Fruit fly (Drosophila melanogaster): Measurements from ENCODE around the gene CG14443.

The CG14443 gene

dm6 chrX:6678635-6679501 lies 45.1 kb downstream of the CG14443 start, which contains the start of gene ND-ASHI (continued):
- peak; percentile 98 for TF ChIP-seq lab (GFP tag; optimal IDR thresholded peaks at IDR 0.05)
- peak; percentile 66 for TF ChIP-seq CTCF (GFP tag; optimal IDR thresholded peaks at IDR 0.05)
- peak; percentile 92 for TF ChIP-seq CG17612 (GFP tag; IDR thresholded peaks at IDR 0.05)
- no peak for TF ChIP-seq CG2129 (GFP tag; IDR thresholded peaks at IDR 0.05; ENCODE audit: partially characterized antibody)
- TF ChIP-seq gsb (GFP tag; IDR thresholded peaks at IDR 0.05), result peak; percentile 91
- TF ChIP-seq CG7357 (GFP tag; IDR thresholded peaks at IDR 0.05), result peak; percentile 86
- TF ChIP-seq prd (optimal IDR thresholded peaks at IDR 0.05), result no peak
- peak; percentile 96 for TF ChIP-seq prd (GFP tag; IDR thresholded peaks at IDR 0.05)
- TF ChIP-seq gro (GFP tag; optimal IDR thresholded peaks at IDR 0.05), result peak; percentile 97
- peak; percentile 93 to 94 for TF ChIP-seq bsh (GFP tag; optimal IDR thresholded peaks at IDR 0.05)
- TF ChIP-seq Dll (GFP tag; IDR thresholded peaks at IDR 0.05; ENCODE audit: partially characterized antibody), result no peak
- peak; percentile 85 for TF ChIP-seq CG4617 (GFP tag; optimal IDR thresholded peaks at IDR 0.05; ENCODE audit: borderline replicate concordance)
- peak; percentile 90 for TF ChIP-seq Hr3 (GFP tag; optimal IDR thresholded peaks at IDR 0.05)
- TF ChIP-seq CG11247 (GFP tag; IDR thresholded peaks at IDR 0.05), result peak; percentile 97
- TF ChIP-seq Spps (tag; optimal IDR thresholded peaks at IDR 0.05), result peak; percentile 82
- no peak for TF ChIP-seq HLHmδ (GFP tag; optimal IDR thresholded peaks at IDR 0.05)
- peak; percentile 96 for TF ChIP-seq Ada2b (GFP tag; IDR thresholded peaks at IDR 0.05)
- TF ChIP-seq peb (GFP tag; IDR thresholded peaks at IDR 0.05), result peak; percentile 90
- TF ChIP-seq toy (GFP tag; IDR thresholded peaks at IDR 0.05), result peak; percentile 94
- TF ChIP-seq H15 (GFP tag; IDR thresholded peaks at IDR 0.05), result peak; percentile 90
- peak; percentile 92 for TF ChIP-seq Oaz (GFP tag; IDR thresholded peaks at IDR 0.05)
- peak; percentile 95 for TF ChIP-seq Hsf (GFP tag; optimal IDR thresholded peaks at IDR 0.05)
- no peak for TF ChIP-seq eve (GFP tag; optimal IDR thresholded peaks at IDR 0.05)
- peak; percentile 97 for TF ChIP-seq CG7839 (tag; optimal IDR thresholded peaks at IDR 0.05)
- no peak for TF ChIP-seq CG9797 (GFP tag; optimal IDR thresholded peaks at IDR 0.05)
- peak; percentile 99 for TF ChIP-seq vvl (GFP tag; IDR thresholded peaks at IDR 0.05)
- peak; percentile 86 for TF ChIP-seq repo (GFP tag; optimal IDR thresholded peaks at IDR 0.05)
- no peak for TF ChIP-seq vnd (GFP tag; IDR thresholded peaks at IDR 0.05; ENCODE audit: partially characterized antibody)
- TF ChIP-seq nerfin-1 (tag; optimal IDR thresholded peaks at IDR 0.05), result peak; percentile 83
- peak; percentile 94 for TF ChIP-seq E2f1 (GFP tag; IDR thresholded peaks at IDR 0.05)
- peak; percentile 92 for TF ChIP-seq CG11504 (tag; optimal IDR thresholded peaks at IDR 0.05)
- TF ChIP-seq Tbp (GFP tag; optimal IDR thresholded peaks at IDR 0.05), result no peak
- peak; percentile 94 for TF ChIP-seq Ptx1 (GFP tag; IDR thresholded peaks at IDR 0.05)
- TF ChIP-seq CG17802 (tag; optimal IDR thresholded peaks at IDR 0.05), result peak; percentile 74
- TF ChIP-seq ase (GFP tag; IDR thresholded peaks at IDR 0.05), result peak; percentile 91
- peak; percentile 70 for TF ChIP-seq trem (tag; optimal IDR thresholded peaks at IDR 0.05)
- peak; percentile 73 for TF ChIP-seq CG10462 (GFP tag; optimal IDR thresholded peaks at IDR 0.05)
- TF ChIP-seq Jarid2 (GFP tag; optimal IDR thresholded peaks at IDR 0.05), result no peak
- TF ChIP-seq Gsc (GFP tag; IDR thresholded peaks at IDR 0.05), result peak; percentile 84
- peak; percentile 93 for TF ChIP-seq CG13775 (GFP tag; optimal IDR thresholded peaks at IDR 0.05)
- no peak for TF ChIP-seq Stat92E (GFP tag; optimal IDR thresholded peaks at IDR 0.05)
- peak; percentile 89 for TF ChIP-seq ab (GFP tag; optimal IDR thresholded peaks at IDR 0.05)
- peak; percentile 71 for TF ChIP-seq Nf-YC (tag; optimal IDR thresholded peaks at IDR 0.05)
- peak; percentile 90 for TF ChIP-seq sr (GFP tag; IDR thresholded peaks at IDR 0.05)
- peak; percentile 98 for TF ChIP-seq Rfx (GFP tag; IDR thresholded peaks at IDR 0.05)
- peak; percentile 97 for TF ChIP-seq CG12071 (GFP tag; optimal IDR thresholded peaks at IDR 0.05)
- peak; percentile 73 for TF ChIP-seq CG12236 (GFP tag; optimal IDR thresholded peaks at IDR 0.05)
- peak; percentile 87 for TF ChIP-seq CG10654 (GFP tag; optimal IDR thresholded peaks at IDR 0.05)
- peak; percentile 91 for TF ChIP-seq klu (GFP tag; IDR thresholded peaks at IDR 0.05)
- TF ChIP-seq bigmax (GFP tag; optimal IDR thresholded peaks at IDR 0.05), result peak; percentile 57

Data from whole organism, embryonic.